Worm (Caenorhabditis elegans) whole organism, L4 larva: ENCODE data around the gene D1005.4.

ENCODE experiments used
- D1046.2 ChIP-seq: fragments of 200-800 bp; sonication (Bioruptor generic); IDR thresholded peaks from 2 replicates; pipeline ENCODE4 v1.3.6; 2022; ENCODE audit warnings: missing genetic modification characterization, missing compliant biosample characterization
- T26A8.4 ChIP-seq: fragments of 200-800 bp; sonication (Bioruptor generic); IDR thresholded peaks from 2 replicates; pipeline ENCODE4 v1.3.6; 2022; ENCODE audit warnings: missing genetic modification characterization, missing compliant biosample characterization
- Y75B8A.6 ChIP-seq: fragments of 200-800 bp; sonication (Bioruptor generic); IDR thresholded peaks from 2 replicates; pipeline ENCODE4 v1.3.6; 2022; ENCODE audit warnings: missing genetic modification reagents, missing genetic modification characterization, missing compliant biosample characterization
- ZK337.2 ChIP-seq: fragments of 200-800 bp; sonication (Bioruptor generic); IDR thresholded peaks from 2 replicates; pipeline ENCODE4 v1.3.6; 2022; ENCODE audit warnings: missing genetic modification reagents, missing genetic modification characterization, missing compliant biosample characterization
- ZK546.5 ChIP-seq, 2 experiments: sonication (generic microtip); optimal IDR thresholded peaks; 2 replicates each; lab custom pipeline; 2017; ENCODE audit warnings: missing biosample characterization in 2 of 2, missing genetic modification characterization in 2 of 2
- aha-1 ChIP-seq: fragments of 150-350 bp; peaks from one replicate; lab custom pipeline; 2014; ENCODE audit warnings: missing biosample characterization, missing genetic modification characterization
- ama-1 ChIP-seq: fragments of 150-350 bp; optimal IDR thresholded peaks from 2 replicates; lab custom pipeline; 2014; ENCODE audit warnings: inconsistent platforms, mixed read lengths
- arid-1 ChIP-seq: fragments of 200-800 bp; sonication (Bioruptor generic); conservative IDR thresholded peaks from 2 replicates; pipeline ENCODE4 v1.3.6; 2022; ENCODE audit warnings: missing genetic modification reagents, missing genetic modification characterization, missing compliant biosample characterization
- attf-4 ChIP-seq: sonication (generic microtip); optimal IDR thresholded peaks from 3 replicates; lab custom pipeline; 2017; ENCODE audit warnings: missing biosample characterization, missing genetic modification characterization
- ctbp-1 ChIP-seq: fragments of 200-800 bp; sonication (Bioruptor generic); IDR thresholded peaks from 2 replicates; pipeline ENCODE4 v1.3.6; 2022; ENCODE audit warnings: missing genetic modification reagents, missing genetic modification characterization, missing compliant biosample characterization
- daf-12 ChIP-seq: fragments of 150-350 bp; optimal IDR thresholded peaks from 2 replicates; lab custom pipeline; 2014; ENCODE audit warnings: missing biosample characterization, missing genetic modification reagents, missing genetic modification characterization
- daf-16 ChIP-seq, 3 experiments: sonication (generic microtip); optimal IDR thresholded peaks; 2 replicates each; lab custom pipeline; 2016 to 2017; ENCODE audit warnings: missing genetic modification characterization in 3 of 3, missing genetic modification reagents in 3 of 3, mild to moderate bottlenecking in 2 of 3, missing compliant biosample characterization in 2 of 3, missing biosample characterization in 1 of 3, moderate library complexity in 1 of 3
- dmd-9 ChIP-seq: fragments of 200-800 bp; sonication (Bioruptor generic); IDR thresholded peaks from 2 replicates; pipeline ENCODE4 v1.3.6; 2022; ENCODE audit warnings: missing genetic modification reagents, missing genetic modification characterization, missing compliant biosample characterization
- duxl-1 ChIP-seq: sonication (generic microtip); optimal IDR thresholded peaks from 2 replicates; lab custom pipeline; 2016; ENCODE audit warnings: mild to moderate bottlenecking, missing genetic modification characterization, moderate library complexity, missing compliant biosample characterization; ENCODE audit not compliant: poor library complexity
- dve-1 ChIP-seq: sonication (generic microtip); optimal IDR thresholded peaks from 2 replicates; lab custom pipeline; 2017; ENCODE audit warnings: antibody characterized with exemption, mild to moderate bottlenecking, missing genetic modification characterization, missing compliant biosample characterization; ENCODE audit not compliant: insufficient read depth
- egl-27 ChIP-seq: sonication (generic microtip); optimal IDR thresholded peaks from 3 replicates; lab custom pipeline; 2017; ENCODE audit warnings: missing biosample characterization, missing genetic modification reagents, missing genetic modification characterization
- fkh-10 ChIP-seq: fragments of 150-350 bp; optimal IDR thresholded peaks from 2 replicates; lab custom pipeline; 2014; ENCODE audit warnings: missing biosample characterization, missing genetic modification reagents, missing genetic modification characterization
- hlh-11 ChIP-seq: fragments of 200-800 bp; sonication (Bioruptor generic); optimal IDR thresholded peaks from 2 replicates; lab custom pipeline; 2018; ENCODE audit warnings: mild to moderate bottlenecking, missing genetic modification characterization, missing compliant biosample characterization
- hlh-30 ChIP-seq: sonication (generic microtip); optimal IDR thresholded peaks from 2 replicates; lab custom pipeline; 2017; ENCODE audit warnings: antibody characterized with exemption, mild to moderate bottlenecking, missing genetic modification characterization, missing compliant biosample characterization; ENCODE audit not compliant: insufficient read depth
- jun-1 ChIP-seq: fragments of 150-350 bp; optimal IDR thresholded peaks from 2 replicates; lab custom pipeline; 2014; ENCODE audit warnings: missing biosample characterization, missing genetic modification reagents, missing genetic modification characterization
- lin-13 ChIP-seq: fragments of 150-350 bp; optimal IDR thresholded peaks from 2 replicates; lab custom pipeline; 2014; ENCODE audit warnings: missing biosample characterization, missing genetic modification reagents, missing genetic modification characterization
- lin-38 ChIP-seq: fragments of 200-800 bp; sonication (Bioruptor generic); IDR thresholded peaks from 2 replicates; pipeline ENCODE4 v1.3.6; 2022; ENCODE audit warnings: missing genetic modification reagents, missing genetic modification characterization, missing compliant biosample characterization
- lir-3 ChIP-seq: sonication (generic microtip); optimal IDR thresholded peaks from 2 replicates; lab custom pipeline; 2016; ENCODE audit warnings: mild to moderate bottlenecking, missing genetic modification characterization, missing compliant biosample characterization
- lsy-2 ChIP-seq, 2 experiments: fragments of 150-350 bp in 1 of 2; sonication (generic microtip) in 1 of 2; optimal IDR thresholded peaks; 2 replicates each; lab custom pipeline; 2014 to 2017; ENCODE audit warnings: missing biosample characterization in 2 of 2, missing genetic modification characterization in 2 of 2
- mep-1 ChIP-seq: fragments of 150-350 bp; sonication (generic microtip); optimal IDR thresholded peaks from 3 replicates; lab custom pipeline; 2014; ENCODE audit warnings: missing biosample characterization, missing genetic modification characterization
- mxl-2 ChIP-seq: fragments of 200-800 bp; sonication (Bioruptor generic); conservative IDR thresholded peaks from 2 replicates; pipeline ENCODE4 v1.3.6; 2022; ENCODE audit warnings: missing genetic modification reagents, missing genetic modification characterization, missing compliant biosample characterization
- mxl-3 ChIP-seq: fragments of 200-800 bp; sonication (Bioruptor generic); optimal IDR thresholded peaks from 2 replicates; lab custom pipeline; 2018; ENCODE audit warnings: mild to moderate bottlenecking, missing genetic modification characterization, missing compliant biosample characterization
- nhr-25 ChIP-seq: sonication (generic microtip); optimal IDR thresholded peaks from 2 replicates; lab custom pipeline; 2017; ENCODE audit warnings: missing genetic modification characterization, mild to moderate bottlenecking, missing compliant biosample characterization, antibody characterized with exemption, moderate library complexity, borderline replicate concordance; ENCODE audit not compliant: insufficient read depth
- nhr-42 ChIP-seq: fragments of 200-800 bp; sonication (Bioruptor generic); IDR thresholded peaks from 2 replicates; pipeline ENCODE4 v1.3.6; 2022; ENCODE audit warnings: missing genetic modification characterization, missing compliant biosample characterization
- nhr-48 ChIP-seq: sonication (generic microtip); optimal IDR thresholded peaks from 2 replicates; lab custom pipeline; 2016; ENCODE audit warnings: mild to moderate bottlenecking, missing genetic modification characterization, missing compliant biosample characterization
- nhr-77 ChIP-seq: fragments of 150-350 bp; optimal IDR thresholded peaks from 2 replicates; lab custom pipeline; 2014; ENCODE audit warnings: missing biosample characterization, missing genetic modification characterization
- php-3 ChIP-seq: fragments of 200-800 bp; sonication (Bioruptor generic); IDR thresholded peaks from 2 replicates; pipeline ENCODE4 v1.3.6; 2022; ENCODE audit warnings: missing genetic modification reagents, missing genetic modification characterization, missing compliant biosample characterization
- set-16 ChIP-seq: fragments of 200-800 bp; sonication (Bioruptor generic); IDR thresholded peaks from 2 replicates; pipeline ENCODE4 v1.3.6; 2022; ENCODE audit warnings: missing genetic modification reagents, missing genetic modification characterization, missing compliant biosample characterization
- skn-1 ChIP-seq: fragments of 150-350 bp; optimal IDR thresholded peaks from 2 replicates; lab custom pipeline; 2014; ENCODE audit warnings: missing biosample characterization, missing genetic modification characterization
- snpc-1.2 ChIP-seq: fragments of 200-800 bp; sonication (Bioruptor generic); IDR thresholded peaks from 2 replicates; pipeline ENCODE4 v1.3.6; 2022; ENCODE audit warnings: missing genetic modification reagents, missing genetic modification characterization, missing compliant biosample characterization
- spr-1 ChIP-seq: sonication (generic microtip); optimal IDR thresholded peaks from 2 replicates; lab custom pipeline; 2016; ENCODE audit warnings: mild to moderate bottlenecking, missing genetic modification characterization, missing compliant biosample characterization
- spr-3 ChIP-seq: fragments of 200-800 bp; sonication (Bioruptor generic); optimal IDR thresholded peaks from 2 replicates; lab custom pipeline; 2018; ENCODE audit warnings: mild to moderate bottlenecking, missing genetic modification characterization, missing compliant biosample characterization
- tra-1 ChIP-seq: fragments of 200-800 bp; sonication (Bioruptor generic); IDR thresholded peaks from 2 replicates; pipeline ENCODE4 v1.3.6; 2022; ENCODE audit warnings: missing genetic modification reagents, missing genetic modification characterization, missing compliant biosample characterization
- unc-62 ChIP-seq, 3 experiments: fragments of 150-350 bp in 1 of 3; sonication (generic microtip); optimal IDR thresholded peaks in 2 of 3; peaks in 1 of 3; 1 replicate in 1 of 3; 2 replicates in 2 of 3; lab custom pipeline; 2014 to 2017; ENCODE audit warnings: missing biosample characterization in 3 of 3, missing genetic modification characterization in 3 of 3, missing genetic modification reagents in 3 of 3, missing genotype in 1 of 3
- zfp-3 ChIP-seq: fragments of 200-800 bp; sonication (Bioruptor generic); conservative IDR thresholded peaks from 2 replicates; pipeline ENCODE4 v1.3.6; 2022; ENCODE audit warnings: missing genetic modification reagents, missing genetic modification characterization, missing compliant biosample characterization
- zip-2 ChIP-seq: fragments of 150-350 bp; optimal IDR thresholded peaks from 2 replicates; lab custom pipeline; 2014; ENCODE audit warnings: missing biosample characterization, missing genetic modification characterization
- ztf-11 ChIP-seq: fragments of 150-350 bp; optimal IDR thresholded peaks from 2 replicates; lab custom pipeline; 2014; ENCODE audit warnings: missing biosample characterization, missing genetic modification characterization

The D1005.4 gene

ce11 chrX:1446593-1447141 lies 39.0 kb downstream of the D1005.4 start, which contains the start of gene zfp-3 (continued):
- TF ChIP-seq ctbp-1 (GFP tag; lab: Robert Waterston, UW), result peak; percentile 95
- TF ChIP-seq nhr-25, result peak; percentile 87
- TF ChIP-seq dmd-9, result peak; percentile 77
- no peak for TF ChIP-seq daf-12 (tag; lab: Kevin White, UChicago)
- TF ChIP-seq hlh-11 (tag; lab: Kevin White, UChicago), result peak; percentile 99
- TF ChIP-seq nhr-48 (tag; lab: Kevin White, UChicago), result peak; percentile 85
- TF ChIP-seq ZK337.2 (GFP tag; lab: Robert Waterston, UW), result 0 out of 2 replicates have a peak, but pooled peaks have one; percentile 47
- no peak for TF ChIP-seq snpc-1.2 (GFP tag; lab: Robert Waterston, UW)

- peak; percentile 0 for TF ChIP-seq spr-1 (tag; lab: Kevin White, UChicago)
- TF ChIP-seq aha-1 (tag; lab: Kevin White, UChicago), result peak; percentile 45
- TF ChIP-seq D1046.2 (GFP tag; lab: Robert Waterston, UW), result 0 out of 2 replicates have a peak, but pooled peaks have one; percentile 66
- no peak for TF ChIP-seq attf-4
- TF ChIP-seq set-16 (GFP tag; lab: Robert Waterston, UW), result no peak
- TF ChIP-seq tra-1 (GFP tag; lab: Robert Waterston, UW), result no peak
- TF ChIP-seq duxl-1 (tag; lab: Kevin White, UChicago), result peak; percentile 64
- peak; percentile 38; the same call in 1 of the 2 replicates for TF ChIP-seq T26A8.4
- TF ChIP-seq lsy-2 (tag; optimal IDR thresholded peaks at IDR 0.05; lab: Kevin White, UChicago), result peak in 1 of 2 experiments; percentile 22
- TF ChIP-seq nhr-42, result peak; percentile 39; the same call in 1 of the 2 replicates
- TF ChIP-seq hlh-30 (tag; lab: Kevin White, UChicago), result peak; percentile 19
- TF ChIP-seq ama-1 (lab: Kevin White, UChicago), result peak; percentile 80
- 0 out of 2 replicates have a peak, but pooled peaks have one; percentile 9 for TF ChIP-seq php-3 (GFP tag; lab: Robert Waterston, UW)
- TF ChIP-seq arid-1 (GFP tag; lab: Robert Waterston, UW), result 0 out of 2 replicates have a peak, but pooled peaks have one; percentile 22
- 0 out of 2 replicates have a peak, but pooled peaks have one; percentile 31 for TF ChIP-seq Y75B8A.6 (GFP tag; lab: Robert Waterston, UW)
- TF ChIP-seq zip-2 (tag; lab: Kevin White, UChicago), result peak; percentile 19
- peak; percentile 33 for TF ChIP-seq dve-1 (tag; lab: Kevin White, UChicago)
- no peak for TF ChIP-seq ZK546.5 (tag; optimal IDR thresholded peaks at IDR 0.05; lab: Kevin White, UChicago)
- no peak for TF ChIP-seq skn-1
- peak; percentile 10 for TF ChIP-seq nhr-48 (tag; lab: Kevin White, UChicago)
- TF ChIP-seq mep-1 (tag; lab: Kevin White, UChicago), result peak; percentile 62
- peak; percentile 36 for TF ChIP-seq jun-1 (tag; lab: Kevin White, UChicago)
- peak; percentile 23 for TF ChIP-seq hlh-11 (tag; lab: Kevin White, UChicago)
- no peak for TF ChIP-seq daf-16 (GFP tag; optimal IDR thresholded peaks at IDR 0.05; lab: Kevin White, UChicago)
- TF ChIP-seq daf-16 (tag; optimal IDR thresholded peaks at IDR 0.05; lab: Kevin White, UChicago), result peak; percentile 3
These were observed 39.9 kb downstream of the D1005.4 start for ce11 chrX:1445696-1446095.

- TF ChIP-seq mep-1 (tag; lab: Kevin White, UChicago), result peak; percentile 0
- TF ChIP-seq lin-13 (GFP tag; lab: Kevin White, UChicago), result no peak
- TF ChIP-seq ZK337.2 (GFP tag; lab: Robert Waterston, UW), result no peak
- TF ChIP-seq fkh-10 (GFP tag; lab: Kevin White, UChicago), result no peak
- no peak for TF ChIP-seq spr-3
- TF ChIP-seq mxl-2 (GFP tag; lab: Robert Waterston, UW), result no peak
- TF ChIP-seq zfp-3 (GFP tag; lab: Robert Waterston, UW), result no peak
- peak; percentile 61 for TF ChIP-seq nhr-77 (tag; lab: Kevin White, UChicago)
- TF ChIP-seq duxl-1 (tag; lab: Kevin White, UChicago), result peak; percentile 8
- TF ChIP-seq daf-16 (GFP tag; optimal IDR thresholded peaks at IDR 0.05; lab: Kevin White, UChicago), result no peak
- TF ChIP-seq daf-16 (tag; optimal IDR thresholded peaks at IDR 0.05; lab: Kevin White, UChicago), result peak; percentile 37
- no peak for TF ChIP-seq php-3 (GFP tag; lab: Robert Waterston, UW)
- no peak for TF ChIP-seq lir-3 (tag; lab: Kevin White, UChicago)
- TF ChIP-seq ctbp-1 (GFP tag; lab: Robert Waterston, UW), result no peak
- no peak for TF ChIP-seq attf-4
- TF ChIP-seq ztf-11, result no peak
- peak; percentile 68 for TF ChIP-seq aha-1 (tag; lab: Kevin White, UChicago)
- TF ChIP-seq mxl-3 (GFP tag; lab: Kevin White, UChicago), result no peak
- TF ChIP-seq unc-62 (GFP tag; optimal IDR thresholded peaks at IDR 0.05 in 1 of 2; lab: Kevin White, UChicago), result peak in 1 of 2 experiments; percentile 89
- no peak for TF ChIP-seq unc-62 (tag; optimal IDR thresholded peaks at IDR 0.05; lab: Kevin White, UChicago)
- no peak for TF ChIP-seq egl-27
- peak; percentile 10; the same call in 1 of the 2 replicates for TF ChIP-seq lin-38 (GFP tag; lab: Robert Waterston, UW)
- TF ChIP-seq D1046.2 (GFP tag; lab: Robert Waterston, UW), result no peak
- no peak for TF ChIP-seq hlh-30 (tag; lab: Kevin White, UChicago)
These were observed 41.9 kb downstream of the D1005.4 start for ce11 chrX:1443556-1444243.
